Worm (Caenorhabditis elegans) whole organism, L3 larva: ENCODE results near the gene cyp-34A8.

Source experiments
- R02D3.7 ChIP-seq: fragments of 150-350 bp; optimal IDR thresholded peaks from 2 replicates; lab custom pipeline; 2014; ENCODE audit warnings: missing biosample characterization, missing genetic modification characterization
- aly-2 ChIP-seq: fragments of 150-350 bp; optimal IDR thresholded peaks from 2 replicates; lab custom pipeline; 2014; ENCODE audit warnings: missing biosample characterization, missing genetic modification characterization
- ama-1 ChIP-seq: fragments of 150-350 bp; optimal IDR thresholded peaks from 2 replicates; lab custom pipeline; 2018
- ceh-82 ChIP-seq: fragments of 150-350 bp; optimal IDR thresholded peaks from 2 replicates; lab custom pipeline; 2014; ENCODE audit warnings: missing biosample characterization, missing genetic modification characterization
- fos-1 ChIP-seq: fragments of 150-350 bp; optimal IDR thresholded peaks from 2 replicates; lab custom pipeline; 2014; ENCODE audit warnings: missing biosample characterization, missing genetic modification characterization
- lin-39 ChIP-seq: fragments of 150-350 bp; optimal IDR thresholded peaks from 2 replicates; lab custom pipeline; 2018; ENCODE audit warnings: missing biosample characterization, missing genetic modification reagents, missing genetic modification characterization
- mdl-1 ChIP-seq: fragments of 150-350 bp; optimal IDR thresholded peaks from 2 replicates; lab custom pipeline; 2014; ENCODE audit warnings: missing biosample characterization, missing genetic modification characterization
- nhr-12 ChIP-seq: fragments of 150-350 bp; optimal IDR thresholded peaks from 2 replicates; lab custom pipeline; 2014; ENCODE audit warnings: missing biosample characterization, missing genetic modification characterization
- nhr-76 ChIP-seq: fragments of 150-350 bp; sonication (generic microtip); optimal IDR thresholded peaks from 5 replicates; lab custom pipeline; 2014; ENCODE audit warnings: missing biosample characterization, missing genetic modification characterization
- pha-4 ChIP-seq: fragments of 150-350 bp; optimal IDR thresholded peaks from 2 replicates; lab custom pipeline; 2014; ENCODE audit warnings: missing biosample characterization, missing genetic modification reagents, missing genetic modification characterization
- unc-39 ChIP-seq: sonication (generic microtip); optimal IDR thresholded peaks from 4 replicates; lab custom pipeline; 2017; ENCODE audit warnings: missing biosample characterization, missing genetic modification characterization
- unc-62 ChIP-seq: fragments of 150-350 bp; sonication (generic microtip); optimal IDR thresholded peaks from 4 replicates; lab custom pipeline; 2014; ENCODE audit warnings: missing biosample characterization, missing genetic modification reagents, missing genetic modification characterization
- ztf-11 ChIP-seq: fragments of 150-350 bp; optimal IDR thresholded peaks from 2 replicates; lab custom pipeline; 2014; ENCODE audit warnings: missing biosample characterization, missing genetic modification characterization

DNA sequence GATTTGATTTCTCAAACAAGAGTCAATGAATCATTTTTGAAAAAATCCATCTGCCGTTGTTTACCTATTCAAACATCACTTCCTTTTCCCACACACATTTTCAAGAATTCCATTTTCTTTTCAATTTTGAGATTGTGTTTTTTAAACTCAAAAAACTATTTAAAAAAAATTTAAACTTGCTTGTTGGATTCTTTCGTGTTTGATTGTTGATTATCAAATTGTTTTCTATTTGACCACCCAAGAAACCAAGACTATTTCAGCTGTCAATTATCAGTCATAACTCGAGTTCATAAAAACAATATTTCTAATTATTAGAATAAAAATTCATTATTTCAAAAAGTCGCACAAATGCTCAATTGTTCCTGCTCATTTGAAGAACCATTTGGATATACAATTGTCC is 37.6 kb upstream of the cyp-34A8 start, which contains the start of gene srh-8:
- TF ChIP-seq aly-2 (tag; lab: Kevin White, UChicago), result no peak
- no peak for TF ChIP-seq nhr-12 (tag; lab: Kevin White, UChicago)
- TF ChIP-seq R02D3.7 (tag; lab: Kevin White, UChicago), result no peak
- no peak for TF ChIP-seq ama-1 (lab: Kevin White, UChicago)
- TF ChIP-seq unc-39 (tag; lab: Kevin White, UChicago), result no peak
- TF ChIP-seq fos-1 (tag; lab: Kevin White, UChicago), result no peak
- TF ChIP-seq lin-39, result no peak
- TF ChIP-seq nhr-76 (tag; lab: Kevin White, UChicago), result no peak
- TF ChIP-seq ceh-82 (tag; lab: Kevin White, UChicago), result no peak
- TF ChIP-seq mdl-1 (tag; lab: Kevin White, UChicago), result no peak
- no peak for TF ChIP-seq ztf-11 (tag; lab: Kevin White, UChicago)
- no peak for TF ChIP-seq pha-4
- TF ChIP-seq unc-62 (GFP tag; lab: Kevin White, UChicago), result no peak
